Fruit fly (Drosophila melanogaster): Measurements from ENCODE around the gene vvl.

The vvl gene

DNA sequence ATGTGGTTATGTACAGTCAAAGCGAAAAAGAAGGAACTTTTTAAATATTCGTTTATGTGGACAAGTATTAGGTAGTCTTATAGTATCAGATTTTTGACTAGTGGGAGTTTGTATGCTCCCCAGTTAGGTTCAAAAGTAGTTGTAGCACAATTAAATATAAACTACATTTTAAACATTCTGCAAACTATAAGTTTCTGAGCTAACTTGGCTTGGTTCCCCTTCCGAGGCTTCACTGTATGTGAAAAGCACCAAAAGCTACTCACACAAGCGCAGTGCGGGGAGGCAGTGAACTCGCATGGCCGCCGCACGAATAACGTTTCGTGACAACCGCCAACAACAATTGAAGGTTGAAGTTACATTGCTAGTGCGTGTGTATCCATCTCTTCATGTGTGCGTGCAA lies 12.3 kb upstream of the vvl start:
- TF ChIP-seq CG17801 (GFP tag; optimal IDR thresholded peaks at IDR 0.05; ENCODE audit: partially characterized antibody), result no peak

DNA sequence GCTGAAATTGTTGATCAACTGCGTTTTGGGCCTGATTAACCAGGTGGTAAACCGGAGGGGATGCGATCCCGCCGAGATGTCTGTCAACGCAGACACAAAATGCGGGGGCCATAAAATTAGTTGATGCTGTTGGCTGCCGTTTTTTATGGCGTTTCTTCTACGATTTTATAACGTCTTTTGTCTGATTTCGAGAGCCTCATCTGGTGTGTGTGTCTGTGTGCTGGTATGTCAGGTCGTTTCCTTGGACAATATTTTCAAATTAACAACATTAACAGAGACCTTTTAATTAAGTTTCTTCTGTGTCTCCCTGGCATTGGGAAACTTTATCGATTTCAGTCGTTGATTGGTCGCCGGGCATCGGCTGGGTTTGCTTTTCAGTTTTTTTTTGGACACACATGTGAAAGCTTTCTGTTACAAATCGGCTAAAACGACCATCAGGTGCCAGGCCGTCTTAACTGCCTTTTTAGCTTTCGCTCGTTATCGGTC lies 11.1 kb upstream of the vvl start:
- no peak for TF ChIP-seq CG17801 (GFP tag; optimal IDR thresholded peaks at IDR 0.05; ENCODE audit: partially characterized antibody)

DNA sequence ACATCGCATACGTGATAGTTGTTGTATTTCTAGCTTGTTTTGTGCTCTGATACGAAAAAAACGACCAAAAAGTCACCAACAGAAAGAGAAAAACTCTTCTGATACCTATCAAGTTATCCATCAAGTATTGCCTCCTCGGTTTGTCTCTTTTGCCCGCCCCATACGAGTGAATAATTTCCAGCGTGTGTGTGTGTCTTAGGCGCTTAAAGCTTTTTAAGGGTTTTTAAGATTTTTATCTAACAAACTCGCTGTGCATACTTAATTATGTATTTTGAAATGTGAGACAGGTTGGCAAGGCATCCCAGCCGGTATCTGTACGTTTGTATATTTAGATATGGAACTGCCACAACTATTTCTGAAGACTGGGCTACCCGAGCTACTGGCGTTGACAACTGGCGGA lies 10.6 kb upstream of the vvl start:
- TF ChIP-seq CG17801 (GFP tag; optimal IDR thresholded peaks at IDR 0.05; ENCODE audit: partially characterized antibody), result no peak

DNA sequence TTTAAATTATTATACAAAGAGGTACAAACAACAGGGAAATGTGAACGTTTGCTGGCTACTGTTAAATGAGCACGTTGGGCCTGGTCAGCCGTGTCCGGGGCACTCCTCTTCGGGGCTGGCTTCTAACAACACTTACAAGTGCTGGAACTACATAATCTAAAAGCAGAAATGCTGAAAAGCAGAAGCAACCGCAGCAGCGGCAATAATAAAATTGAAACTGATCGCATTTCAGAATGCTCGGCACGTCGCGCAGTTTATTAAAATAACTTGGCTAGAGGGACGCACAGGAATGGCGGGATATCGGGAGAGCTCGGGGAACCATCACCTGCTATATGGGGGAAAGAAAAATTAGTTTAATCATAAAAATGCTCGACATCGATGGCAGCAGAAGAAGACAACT lies 6.6 kb upstream of the vvl start:
- TF ChIP-seq CG17801 (GFP tag; optimal IDR thresholded peaks at IDR 0.05; ENCODE audit: partially characterized antibody), result no peak

DNA sequence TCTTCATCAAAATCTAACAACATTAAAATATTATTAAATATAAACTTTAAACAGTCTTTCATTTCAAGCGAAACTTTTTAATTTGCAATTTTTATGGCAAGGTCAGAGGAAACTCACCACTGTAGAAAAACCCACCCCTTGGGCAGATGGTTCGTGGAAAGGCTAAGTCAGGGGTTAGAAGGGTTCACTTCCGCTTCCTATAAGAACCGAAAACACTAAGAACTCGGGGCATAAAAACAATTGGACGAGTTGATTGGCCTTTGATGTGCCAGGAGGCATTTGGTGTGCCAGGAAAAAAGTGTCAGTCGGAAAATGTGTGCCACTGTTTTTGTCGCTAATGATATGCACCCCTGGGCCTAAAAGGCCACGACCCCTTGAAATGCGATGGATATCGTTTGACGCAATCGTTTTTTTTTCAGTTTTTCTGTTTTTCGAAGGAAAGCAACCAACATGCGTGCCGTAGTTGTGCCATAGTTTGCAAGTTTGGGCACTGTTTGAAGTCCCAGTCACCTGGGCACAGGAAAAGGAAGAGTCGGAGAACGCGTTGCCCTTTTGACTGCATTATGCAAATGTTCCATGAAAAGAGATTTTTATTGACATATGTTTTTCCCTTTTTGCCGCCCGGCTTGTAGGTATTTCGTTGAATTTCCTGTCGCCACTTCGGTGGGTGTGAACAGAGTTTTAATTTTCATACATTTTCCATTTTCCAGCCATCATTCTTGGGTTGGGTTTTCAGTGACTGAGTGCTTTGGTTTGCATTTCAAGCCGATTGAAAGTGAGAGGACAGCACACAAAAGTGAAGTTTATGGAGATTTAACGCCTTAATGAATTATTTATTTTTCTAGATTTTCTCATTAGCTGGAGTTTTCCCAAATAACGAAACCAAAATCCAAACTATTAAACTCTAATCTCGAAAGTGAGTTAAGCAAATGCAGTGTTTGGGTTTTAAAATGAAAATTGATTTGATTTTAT lies 5.0 kb upstream of the vvl start:
- no peak for TF ChIP-seq CG17801 (GFP tag; optimal IDR thresholded peaks at IDR 0.05; ENCODE audit: partially characterized antibody)

DNA sequence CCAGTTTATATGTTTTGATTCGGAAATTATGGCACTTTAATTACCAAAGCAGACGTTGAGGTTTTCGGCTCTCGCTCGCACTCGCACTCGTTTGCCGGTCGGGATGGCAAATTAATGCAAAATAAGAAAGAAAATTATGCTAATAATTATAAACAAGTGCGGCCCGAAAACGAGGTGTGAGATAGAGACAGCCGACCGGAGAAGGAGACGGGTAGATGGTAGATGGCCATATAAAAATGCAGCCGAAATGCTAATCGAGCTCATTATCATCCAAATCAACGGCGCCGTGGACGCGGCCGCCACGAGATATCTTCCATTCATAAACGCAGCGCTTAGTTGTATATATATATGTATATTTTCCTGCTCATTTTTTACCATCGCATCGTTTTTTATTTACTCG lies 2.5 kb upstream of the vvl start:
- no peak for TF ChIP-seq CG17801 (GFP tag; optimal IDR thresholded peaks at IDR 0.05; ENCODE audit: partially characterized antibody)

DNA sequence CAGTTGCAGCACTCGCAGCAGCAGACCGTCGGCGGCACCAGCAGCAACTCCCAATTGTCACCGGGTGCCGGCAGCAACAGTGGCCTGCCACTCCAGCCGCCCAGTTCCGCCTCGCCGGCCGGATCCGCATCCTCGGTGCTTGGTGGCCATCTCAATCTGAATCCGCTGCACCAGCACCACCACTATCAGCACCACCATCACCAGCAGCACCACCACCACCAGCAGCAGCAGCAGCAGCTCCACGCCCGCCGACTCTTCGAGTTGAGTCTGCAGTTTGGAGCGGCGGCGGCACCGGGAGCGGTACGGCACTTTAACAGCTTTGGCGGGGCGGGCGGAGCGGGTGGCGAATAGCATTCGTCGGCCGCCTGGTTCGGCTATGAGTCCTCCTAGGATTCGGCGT lies 2.7 kb downstream of the vvl start:
- TF ChIP-seq CG17801 (GFP tag; optimal IDR thresholded peaks at IDR 0.05; ENCODE audit: partially characterized antibody), result no peak

DNA sequence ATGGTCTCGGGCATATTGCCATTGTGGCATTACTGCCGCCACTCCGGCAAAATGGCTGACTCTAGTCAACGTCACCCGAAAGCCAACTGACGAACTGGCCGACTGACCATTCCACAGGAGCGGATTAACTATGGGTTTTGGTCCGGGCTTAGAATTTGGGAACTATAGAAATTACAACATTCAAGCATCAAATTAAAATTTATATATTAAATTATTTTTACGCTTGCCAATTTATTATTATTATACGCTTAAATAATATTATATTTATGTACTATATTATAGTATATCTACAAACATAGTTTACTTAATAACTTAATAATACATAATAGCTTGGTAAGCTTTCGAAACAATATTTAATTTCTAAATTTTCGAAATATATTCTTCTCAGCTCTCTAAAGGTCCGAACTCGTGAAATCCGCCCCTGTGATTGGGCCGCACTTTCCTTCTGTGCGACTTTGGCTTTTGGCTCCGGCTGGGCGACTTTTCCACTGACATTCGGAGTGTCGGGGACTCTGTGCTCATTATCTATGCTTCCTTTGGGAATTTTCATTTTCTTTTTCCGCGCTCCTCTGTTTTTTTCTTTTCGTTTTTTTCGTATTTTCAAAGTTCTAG lies 7.5 kb downstream of the vvl start:
- TF ChIP-seq CG17801 (GFP tag; optimal IDR thresholded peaks at IDR 0.05; ENCODE audit: partially characterized antibody), result no peak

DNA sequence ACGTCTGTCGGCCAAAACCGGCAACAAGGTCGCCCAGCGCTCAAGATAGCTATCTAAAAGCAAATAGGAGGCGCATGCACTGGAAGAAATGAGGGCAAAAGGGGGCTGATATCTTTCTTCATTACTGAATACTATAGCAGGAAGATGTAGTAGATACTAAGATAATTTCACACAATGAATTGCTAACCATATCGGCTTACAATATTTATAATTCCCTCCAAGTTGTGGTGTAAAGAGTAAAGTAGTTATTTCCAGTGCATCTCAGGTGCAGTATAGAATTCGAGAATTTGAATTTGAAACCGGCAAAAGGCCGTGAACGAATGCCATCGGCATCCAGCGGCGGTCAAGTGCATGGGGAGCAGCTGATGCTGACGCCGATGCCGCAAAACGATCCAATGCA lies 9.6 kb downstream of the vvl start:
- no peak for TF ChIP-seq CG17801 (GFP tag; optimal IDR thresholded peaks at IDR 0.05; ENCODE audit: partially characterized antibody)

DNA sequence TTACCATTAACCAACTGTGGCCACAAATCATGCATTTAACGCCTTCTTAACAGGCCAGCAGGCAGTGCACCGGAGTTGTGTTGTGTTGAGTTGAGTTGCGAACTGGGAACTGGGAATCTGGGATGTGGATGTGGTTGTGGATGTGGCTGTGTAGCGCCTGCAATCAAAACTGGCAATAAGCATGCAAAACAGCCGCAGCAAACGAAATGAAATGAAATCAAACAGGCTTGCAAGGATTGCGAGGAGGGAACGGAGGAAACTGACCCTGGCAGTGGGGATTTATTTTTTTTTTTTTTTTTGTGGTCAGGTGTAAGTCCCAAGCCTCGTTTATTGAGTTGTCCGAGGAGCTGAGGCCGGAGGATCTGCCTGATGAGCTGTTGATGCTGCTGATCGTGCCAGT lies 12.6 kb downstream of the vvl start:
- TF ChIP-seq CG17801 (GFP tag; optimal IDR thresholded peaks at IDR 0.05; ENCODE audit: partially characterized antibody), result no peak

DNA sequence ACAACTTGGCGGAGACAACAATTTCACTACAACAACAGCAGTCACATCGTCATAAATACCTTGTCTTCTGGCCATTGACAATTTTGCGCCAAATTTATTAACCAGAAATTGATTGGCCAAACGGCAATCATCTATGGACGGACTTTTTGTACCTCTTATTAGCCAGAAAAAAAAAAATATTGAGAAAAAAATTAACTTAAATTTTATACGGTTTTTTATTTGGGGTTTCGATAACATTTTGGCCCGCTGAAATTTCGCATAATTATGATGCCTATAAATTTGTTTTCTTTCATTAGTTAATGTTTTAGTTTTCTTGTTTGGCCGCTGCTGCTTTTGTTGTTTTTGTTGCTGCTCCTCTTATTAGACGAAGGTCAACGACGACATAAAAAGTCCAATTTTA lies 14.1 kb downstream of the vvl start:
- TF ChIP-seq CG17801 (GFP tag; optimal IDR thresholded peaks at IDR 0.05; ENCODE audit: partially characterized antibody), result no peak

DNA sequence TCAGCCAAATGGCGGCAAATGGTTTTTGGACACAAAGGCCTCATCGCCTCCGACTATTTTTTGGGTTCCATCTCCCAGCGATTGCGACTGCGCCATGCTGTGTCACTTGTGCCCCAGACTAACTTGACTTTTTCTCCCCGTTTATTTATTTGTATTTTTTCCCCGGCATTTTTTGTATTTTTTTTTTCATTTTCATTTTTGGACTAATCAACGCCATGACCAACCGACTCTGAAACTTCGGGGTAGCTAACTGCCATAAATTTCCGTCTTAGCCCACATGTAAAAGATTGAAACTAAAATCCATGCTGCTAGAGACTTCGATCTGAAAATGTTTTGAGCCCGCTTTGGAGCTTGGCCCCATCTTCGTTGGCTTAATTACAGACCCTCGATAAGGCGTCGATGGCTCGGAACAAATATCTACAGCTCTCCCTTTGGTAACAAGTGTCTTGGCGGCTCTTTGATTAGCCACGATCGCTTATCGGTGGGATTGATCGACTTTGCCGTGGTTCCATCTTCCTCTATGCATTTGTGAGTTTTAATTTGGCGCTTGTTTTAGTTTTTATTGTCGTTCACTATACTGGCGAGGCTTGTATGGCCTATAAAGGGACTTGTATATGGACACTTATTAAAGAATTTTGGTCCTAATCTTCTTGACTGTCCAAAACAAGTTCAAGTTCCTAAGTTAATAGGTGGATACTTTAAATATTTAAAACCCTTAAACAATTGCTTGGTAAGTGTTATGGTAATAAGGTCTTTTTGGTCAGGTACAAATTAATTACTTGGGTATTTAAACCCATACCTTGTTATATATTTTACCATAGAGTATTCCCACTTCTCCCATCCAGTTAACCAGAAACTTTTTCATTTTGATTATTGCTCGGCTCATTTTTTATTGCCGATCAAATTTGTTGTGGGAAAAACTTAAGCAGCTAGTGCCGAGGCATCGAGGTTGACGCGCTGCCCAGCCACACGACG lies 17.3 kb downstream of the vvl start:
- no peak for TF ChIP-seq CG17801 (GFP tag; optimal IDR thresholded peaks at IDR 0.05; ENCODE audit: partially characterized antibody)

DNA sequence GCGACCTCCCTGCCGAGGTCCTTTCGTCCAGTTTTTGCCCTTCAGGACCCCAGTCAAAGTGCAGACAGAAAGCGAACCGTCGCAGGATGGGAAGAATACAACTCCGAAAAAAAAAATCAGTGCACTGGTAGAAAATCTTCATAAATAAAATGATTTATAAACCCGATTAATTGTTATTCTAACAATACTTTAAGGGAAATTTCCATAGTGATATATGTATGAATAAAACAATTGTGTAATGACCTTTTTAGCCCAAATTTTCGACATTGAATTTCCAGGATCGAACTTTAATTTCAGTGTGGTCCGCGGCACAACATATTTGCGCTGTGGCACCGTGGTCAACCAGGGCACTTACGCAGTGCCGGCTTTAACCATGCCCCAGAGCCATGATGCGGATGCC lies 19.4 kb downstream of the vvl start:
- no peak for TF ChIP-seq CG17801 (GFP tag; optimal IDR thresholded peaks at IDR 0.05; ENCODE audit: partially characterized antibody)

DNA sequence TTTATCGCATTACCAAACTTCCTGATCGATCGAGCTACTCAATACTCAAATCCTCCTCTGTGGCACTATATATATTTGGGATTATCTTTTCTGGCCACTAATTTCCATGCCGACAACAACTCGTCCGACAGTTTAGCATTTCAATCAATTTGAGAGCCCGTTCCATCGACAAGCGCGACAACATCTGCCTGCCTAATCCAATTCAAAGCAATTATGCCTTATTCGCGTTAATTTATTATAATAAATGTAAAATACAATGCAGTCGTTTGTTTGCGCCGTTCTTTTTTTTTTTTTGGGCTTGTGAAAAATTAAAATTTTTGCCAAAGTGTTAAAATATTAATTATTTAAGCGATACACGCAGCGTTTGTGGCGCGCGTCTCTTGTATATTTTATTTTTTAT lies 21.1 kb downstream of the vvl start:
- TF ChIP-seq CG17801 (GFP tag; optimal IDR thresholded peaks at IDR 0.05; ENCODE audit: partially characterized antibody), result no peak

DNA sequence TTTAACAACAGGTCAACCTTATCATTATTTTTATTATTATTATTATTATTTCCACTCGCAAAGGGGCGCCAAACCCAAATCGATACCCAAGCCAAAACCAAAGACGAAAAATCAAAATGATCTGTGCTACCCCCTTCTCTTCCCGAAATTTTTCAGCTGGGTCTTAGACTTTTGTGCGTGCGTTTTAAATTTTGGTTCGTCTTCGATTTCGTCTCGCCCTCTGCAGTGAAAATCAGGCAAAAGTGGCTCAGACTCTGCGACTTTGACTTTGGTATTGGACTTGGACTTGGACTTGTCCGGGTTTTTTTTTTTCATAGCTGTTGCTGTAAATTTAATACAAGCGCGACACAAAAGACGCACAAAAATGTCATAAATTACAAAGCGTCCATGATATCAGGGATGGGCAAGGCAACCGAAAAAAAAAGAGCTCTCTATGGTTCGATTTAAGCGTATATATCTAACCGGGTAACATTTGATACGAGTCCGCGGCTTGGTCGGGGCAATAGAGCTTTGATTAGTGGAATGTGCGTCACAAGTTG lies 22.9 kb downstream of the vvl start:
- TF ChIP-seq CG17801 (GFP tag; optimal IDR thresholded peaks at IDR 0.05; ENCODE audit: partially characterized antibody), result no peak

Data from ovary, adult (tissue).